Worm (Caenorhabditis elegans) whole organism, L2 larva: ENCODE measurements around the gene egal-1.

Source experiments
- C34F6.9 ChIP-seq: fragments of 150-350 bp; optimal IDR thresholded peaks from 2 replicates; lab custom pipeline; 2014; ENCODE audit warnings: missing biosample characterization, missing genetic modification characterization
- R02D3.7 ChIP-seq: fragments of 150-350 bp; optimal IDR thresholded peaks from 2 replicates; lab custom pipeline; 2014; ENCODE audit warnings: missing biosample characterization, missing genetic modification characterization
- Y55F3AM.14 ChIP-seq: fragments of 200-800 bp; sonication (Bioruptor generic); optimal IDR thresholded peaks from 2 replicates; lab custom pipeline; 2018; ENCODE audit warnings: mild to moderate bottlenecking, missing genetic modification characterization, missing compliant biosample characterization
- alr-1 ChIP-seq: fragments of 150-350 bp; optimal IDR thresholded peaks from 2 replicates; lab custom pipeline; 2014; ENCODE audit warnings: missing biosample characterization, missing genetic modification characterization
- aly-2 ChIP-seq: fragments of 150-350 bp; optimal IDR thresholded peaks from 2 replicates; lab custom pipeline; 2014; ENCODE audit warnings: missing biosample characterization, missing genetic modification characterization
- ama-1 ChIP-seq: fragments of 150-350 bp; optimal IDR thresholded peaks from 2 replicates; lab custom pipeline; 2018; ENCODE audit warnings: inconsistent platforms
- blmp-1 ChIP-seq: sonication (generic microtip); optimal IDR thresholded peaks from 2 replicates; lab custom pipeline; 2017; ENCODE audit warnings: missing genetic modification characterization, mild to moderate bottlenecking, missing compliant biosample characterization, antibody characterized with exemption, moderate library complexity; ENCODE audit not compliant: insufficient read depth
- ceh-16 ChIP-seq: fragments of 150-350 bp; optimal IDR thresholded peaks from 2 replicates; lab custom pipeline; 2014; ENCODE audit warnings: missing biosample characterization, missing genetic modification characterization
- ceh-82 ChIP-seq: fragments of 150-350 bp; optimal IDR thresholded peaks from 2 replicates; lab custom pipeline; 2014; ENCODE audit warnings: missing biosample characterization, missing genetic modification characterization
- crh-2 ChIP-seq: sonication (generic microtip); optimal IDR thresholded peaks from 2 replicates; lab custom pipeline; 2017; ENCODE audit warnings: missing biosample characterization, missing genetic modification characterization
- dmd-4 ChIP-seq: sonication (generic microtip); optimal IDR thresholded peaks from 2 replicates; lab custom pipeline; 2017; ENCODE audit warnings: missing biosample characterization, missing genetic modification characterization
- egl-27 ChIP-seq: sonication (generic microtip); optimal IDR thresholded peaks from 3 replicates; lab custom pipeline; 2017; ENCODE audit warnings: missing biosample characterization, missing genetic modification reagents, missing genetic modification characterization
- elt-1 ChIP-seq: fragments of 150-350 bp; optimal IDR thresholded peaks from 2 replicates; lab custom pipeline; 2014; ENCODE audit warnings: missing biosample characterization, missing genetic modification characterization
- elt-3 ChIP-seq: sonication (generic microtip); optimal IDR thresholded peaks from 2 replicates; lab custom pipeline; 2017; ENCODE audit warnings: missing biosample characterization, missing genetic modification characterization
- fos-1 ChIP-seq: fragments of 150-350 bp; optimal IDR thresholded peaks from 2 replicates; lab custom pipeline; 2014; ENCODE audit warnings: missing biosample characterization, missing genetic modification characterization
- gmeb-1 ChIP-seq: fragments of 150-350 bp; optimal IDR thresholded peaks from 2 replicates; lab custom pipeline; 2014; ENCODE audit warnings: missing biosample characterization, missing genetic modification characterization
- lin-11 ChIP-seq: fragments of 150-350 bp; sonication (generic microtip); optimal IDR thresholded peaks from 2 replicates; lab custom pipeline; 2014; ENCODE audit warnings: missing biosample characterization, missing genetic modification characterization, inconsistent platforms, mixed read lengths
- lin-13 ChIP-seq: fragments of 150-350 bp; optimal IDR thresholded peaks from 2 replicates; lab custom pipeline; 2014; ENCODE audit warnings: missing biosample characterization, missing genetic modification reagents, missing genetic modification characterization
- lin-39 ChIP-seq: fragments of 150-350 bp; optimal IDR thresholded peaks from 2 replicates; lab custom pipeline; 2014; ENCODE audit warnings: missing biosample characterization, missing genetic modification reagents, missing genetic modification characterization
- mdl-1 ChIP-seq, 2 experiments: fragments of 150-350 bp in 1 of 2; sonication (generic microtip) in 1 of 2; optimal IDR thresholded peaks; 2 replicates each; lab custom pipeline; 2017; ENCODE audit warnings: missing biosample characterization in 2 of 2, missing genetic modification characterization in 2 of 2
- nhr-11 ChIP-seq: fragments of 150-350 bp; optimal IDR thresholded peaks from 2 replicates; lab custom pipeline; 2014; ENCODE audit warnings: missing biosample characterization, missing genetic modification characterization
- nhr-12 ChIP-seq: fragments of 150-350 bp; optimal IDR thresholded peaks from 2 replicates; lab custom pipeline; 2014; ENCODE audit warnings: missing biosample characterization, missing genetic modification characterization
- nhr-21 ChIP-seq: fragments of 150-350 bp; optimal IDR thresholded peaks from 2 replicates; lab custom pipeline; 2014; ENCODE audit warnings: missing biosample characterization, missing genetic modification characterization
- nhr-23 ChIP-seq: fragments of 150-350 bp; optimal IDR thresholded peaks from 2 replicates; lab custom pipeline; 2014; ENCODE audit warnings: missing biosample characterization, missing genetic modification reagents, missing genetic modification characterization
- nhr-237 ChIP-seq: fragments of 150-350 bp; optimal IDR thresholded peaks from 2 replicates; lab custom pipeline; 2014; ENCODE audit warnings: missing biosample characterization, missing genetic modification characterization
- nhr-25 ChIP-seq: fragments of 150-350 bp; sonication (generic microtip); optimal IDR thresholded peaks from 3 replicates; lab custom pipeline; 2014; ENCODE audit warnings: missing biosample characterization, missing genetic modification characterization
- peb-1 ChIP-seq: fragments of 150-350 bp; optimal IDR thresholded peaks from 2 replicates; lab custom pipeline; 2014; ENCODE audit warnings: missing biosample characterization, missing genetic modification characterization
- sem-4 ChIP-seq: fragments of 150-350 bp; optimal IDR thresholded peaks from 2 replicates; lab custom pipeline; 2014; ENCODE audit warnings: missing biosample characterization, missing genetic modification reagents, missing genetic modification characterization
- skn-1 ChIP-seq: sonication (generic microtip); optimal IDR thresholded peaks from 2 replicates; lab custom pipeline; 2017; ENCODE audit warnings: missing biosample characterization, missing genetic modification characterization
- sma-9 ChIP-seq, 2 experiments: fragments of 150-350 bp in 1 of 2; sonication (generic microtip) in 1 of 2; optimal IDR thresholded peaks; 2 replicates each; lab custom pipeline; 2014 to 2016; ENCODE audit warnings: missing genetic modification characterization in 2 of 2, mild to moderate bottlenecking in 1 of 2, missing biosample characterization in 1 of 2, missing compliant biosample characterization in 1 of 2, missing genetic modification reagents in 1 of 2, moderate library complexity in 1 of 2
- snpc-4 ChIP-seq: fragments of 150-350 bp; optimal IDR thresholded peaks from 2 replicates; lab custom pipeline; 2014; ENCODE audit warnings: missing biosample characterization, missing genetic modification characterization
- unc-55 ChIP-seq: fragments of 150-350 bp; sonication (generic microtip); optimal IDR thresholded peaks from 3 replicates; lab custom pipeline; 2014; ENCODE audit warnings: missing biosample characterization, missing genetic modification reagents, missing genetic modification characterization
- zag-1 ChIP-seq: fragments of 150-350 bp; optimal IDR thresholded peaks from 2 replicates; lab custom pipeline; 2014; ENCODE audit warnings: missing biosample characterization, missing genetic modification characterization
- ztf-1 ChIP-seq: fragments of 200-800 bp; sonication (Bioruptor generic); conservative IDR thresholded peaks from 2 replicates; pipeline ENCODE4 v1.3.6; 2022; ENCODE audit warnings: missing genetic modification characterization, missing compliant biosample characterization
- ztf-11 ChIP-seq: sonication (generic microtip); optimal IDR thresholded peaks from 2 replicates; lab custom pipeline; 2017; ENCODE audit warnings: missing biosample characterization, missing genetic modification characterization

egal-1 gene

DNA sequence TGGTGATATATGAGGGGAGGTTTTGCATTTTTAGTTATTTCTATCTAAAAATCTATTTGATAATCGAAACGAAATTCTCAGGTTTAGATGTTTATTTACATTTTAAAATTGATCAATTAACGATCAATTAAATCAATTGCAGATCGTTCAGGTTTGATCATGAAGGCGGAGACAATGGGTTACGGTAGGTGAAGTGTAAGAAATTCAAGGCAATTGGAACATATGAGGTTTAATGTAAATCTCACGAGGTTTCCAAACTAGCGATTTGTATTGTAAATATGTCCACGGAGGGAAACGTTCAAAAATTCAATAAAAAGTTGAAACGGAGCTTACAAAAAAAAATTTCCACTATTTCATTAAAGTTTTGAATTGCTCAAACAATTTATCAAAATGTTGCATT lies 45.1 kb upstream of the egal-1 start:
- TF ChIP-seq lin-11 (tag; lab: Kevin White, UChicago) (no peak), sma-9 (GFP tag; optimal IDR thresholded peaks at IDR 0.05; lab: Kevin White, UChicago) (no peak), sma-9 (tag; optimal IDR thresholded peaks at IDR 0.05; lab: Kevin White, UChicago) (no peak), gmeb-1 (tag; lab: Kevin White, UChicago) (no peak), Y55F3AM.14 (GFP tag; lab: Kevin White, UChicago) (no peak), mdl-1 (tag; optimal IDR thresholded peaks at IDR 0.05; lab: Kevin White, UChicago) (no peak), elt-3 (tag; lab: Kevin White, UChicago) (no peak), lin-39 (no peak), ama-1 (no peak), nhr-12 (tag; lab: Kevin White, UChicago) (no peak), sem-4 (tag; lab: Kevin White, UChicago) (no peak), nhr-11 (no peak), fos-1 (tag; lab: Kevin White, UChicago) (no peak), elt-1 (tag; lab: Kevin White, UChicago) (no peak), C34F6.9 (tag; lab: Kevin White, UChicago) (no peak), lin-13 (GFP tag; lab: Kevin White, UChicago) (no peak), ztf-1 (GFP tag; lab: Robert Waterston, UW) (no peak), ceh-16 (tag; lab: Kevin White, UChicago) (no peak), snpc-4 (no peak), peb-1 (no peak)

DNA sequence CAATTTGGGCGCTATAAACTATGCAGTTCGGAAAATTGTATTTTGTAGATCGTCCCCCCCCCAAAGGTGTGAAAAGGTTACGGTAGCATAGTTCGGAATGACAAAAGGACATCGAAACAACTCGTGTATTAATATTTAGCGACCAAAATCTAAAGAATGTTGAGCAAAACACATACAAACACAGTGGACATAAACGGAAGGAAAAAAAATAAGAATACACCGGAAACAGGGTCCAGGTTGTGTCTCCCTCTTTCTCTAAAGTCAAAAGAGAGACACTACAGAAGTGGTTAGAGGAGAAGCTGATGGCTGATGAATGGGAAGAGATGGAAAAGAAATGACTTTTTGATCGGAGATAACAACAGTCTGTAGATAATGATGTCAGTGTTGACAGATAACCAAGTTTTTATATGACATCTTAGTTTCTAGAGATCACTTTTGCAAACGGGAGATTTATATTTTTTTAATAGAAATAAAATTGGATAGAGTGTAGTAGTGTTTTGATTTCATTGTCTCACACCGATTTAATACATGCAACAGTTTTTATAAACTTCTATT lies 44.3 kb upstream of the egal-1 start:
- no peak for TF ChIP-seq aly-2 (tag; lab: Kevin White, UChicago)
- no peak for TF ChIP-seq ceh-82 (tag; lab: Kevin White, UChicago)
- no peak for TF ChIP-seq mdl-1 (tag; optimal IDR thresholded peaks at IDR 0.05; lab: Kevin White, UChicago)
- TF ChIP-seq fos-1 (tag; lab: Kevin White, UChicago) = no peak
- TF ChIP-seq nhr-21 (tag; lab: Kevin White, UChicago) = peak; percentile 33
- TF ChIP-seq gmeb-1 (tag; lab: Kevin White, UChicago) = no peak
- TF ChIP-seq sma-9 (GFP tag; optimal IDR thresholded peaks at IDR 0.05; lab: Kevin White, UChicago) = peak; percentile 37
- TF ChIP-seq sma-9 (tag; optimal IDR thresholded peaks at IDR 0.05; lab: Kevin White, UChicago) = no peak
- TF ChIP-seq blmp-1 (tag; lab: Kevin White, UChicago) = peak; percentile 15
- TF ChIP-seq crh-2 = no peak
- TF ChIP-seq ztf-1 (GFP tag; lab: Robert Waterston, UW) = no peak
- no peak for TF ChIP-seq peb-1
- TF ChIP-seq ceh-16 (tag; lab: Kevin White, UChicago) = no peak
- TF ChIP-seq egl-27 (tag; lab: Kevin White, UChicago) = peak; percentile 66
- peak; percentile 28 for TF ChIP-seq nhr-25 (tag; lab: Kevin White, UChicago)
- TF ChIP-seq elt-3 (tag; lab: Kevin White, UChicago) = no peak

ce11 chrIV:5783675-5784074 lies 40.9 kb upstream of the egal-1 start:
- TF ChIP-seq gmeb-1 (tag; lab: Kevin White, UChicago) (no peak), nhr-23 (tag; lab: Kevin White, UChicago) (no peak), R02D3.7 (tag; lab: Kevin White, UChicago) (no peak), zag-1 (tag; lab: Kevin White, UChicago) (no peak), skn-1 (no peak), lin-39 (no peak), nhr-11 (no peak), sma-9 (GFP tag; optimal IDR thresholded peaks at IDR 0.05; lab: Kevin White, UChicago) (no peak), sma-9 (tag; optimal IDR thresholded peaks at IDR 0.05; lab: Kevin White, UChicago) (no peak), dmd-4 (tag; lab: Kevin White, UChicago) (no peak), nhr-21 (tag; lab: Kevin White, UChicago) (no peak), nhr-237 (tag; lab: Kevin White, UChicago) (no peak), unc-55 (GFP tag; lab: Kevin White, UChicago) (no peak), C34F6.9 (tag; lab: Kevin White, UChicago) (no peak), ceh-16 (tag; lab: Kevin White, UChicago) (no peak), nhr-25 (tag; lab: Kevin White, UChicago) (no peak), mdl-1 (tag; optimal IDR thresholded peaks at IDR 0.05; lab: Kevin White, UChicago) (no peak), crh-2 (no peak), aly-2 (tag; lab: Kevin White, UChicago) (no peak), ztf-11 (tag; lab: Kevin White, UChicago) (no peak), alr-1 (tag; lab: Kevin White, UChicago) (no peak)
